In the genomic region with DNA sequence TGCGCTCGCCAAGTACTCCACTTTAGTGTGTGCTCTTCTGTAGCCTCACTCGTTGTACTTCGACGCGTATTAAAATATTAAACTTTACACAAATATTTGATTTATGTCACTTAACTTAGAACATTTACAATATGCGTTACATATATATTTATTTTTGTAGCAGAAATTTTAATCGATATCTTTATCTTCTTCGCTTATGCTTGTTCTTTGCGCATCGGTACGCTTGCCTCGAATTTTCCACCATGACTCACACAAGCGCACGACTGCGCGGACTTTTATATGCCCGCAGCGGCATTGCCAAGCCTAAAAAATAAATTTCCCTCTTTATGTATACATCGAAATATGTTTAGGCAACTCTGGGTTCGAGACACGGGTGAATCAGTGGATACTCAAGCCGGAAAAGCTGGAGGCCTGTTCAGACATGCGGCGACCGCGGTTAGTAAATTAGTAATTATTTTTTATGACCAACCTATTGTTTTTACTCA, we compare ENCODE assay signal across 6 fruit fly cellular contexts.
TF ChIP-seq lines count a peak whose summit lies in the region.

Gene aqz (minus strand): TSS at position 255 of the 485 bp plus-strand sequence.

- peak; percentile 51 to 64 for TF ChIP-seq CTCF in S2 (optimal IDR thresholded peaks at IDR 0.05; lab: Kevin White, UChicago)
- peak; percentile 76 for TF ChIP-seq CTCF in whole organism, embryonic (GFP tag; optimal IDR thresholded peaks at IDR 0.05; lab: Kevin White, UChicago)

TF ChIP-seq in whole organism, adult, 20 proteins besides CTCF, POLR2A, EP300 and RAD21 (continues in another document):
- TF ChIP-seq CG33017 (tag; optimal IDR thresholded peaks at IDR 0.05; lab: Kevin White, UChicago): peak; percentile 69
- TF ChIP-seq CG12768 (GFP tag; optimal IDR thresholded peaks at IDR 0.05; lab: Kevin White, UChicago): peak; percentile 18
- peak; percentile 86 for TF ChIP-seq CG1620 (GFP tag; optimal IDR thresholded peaks at IDR 0.05; lab: Kevin White, UChicago)
- TF ChIP-seq bab1 (GFP tag; optimal IDR thresholded peaks at IDR 0.05; lab: Kevin White, UChicago): peak; percentile 86
- TF ChIP-seq Hr96 (GFP tag; optimal IDR thresholded peaks at IDR 0.05; lab: Kevin White, UChicago): peak; percentile 76
- TF ChIP-seq ovo (GFP tag; optimal IDR thresholded peaks at IDR 0.05; lab: Kevin White, UChicago): peak; percentile 28
- peak; percentile 100 for TF ChIP-seq CG14711 (tag; optimal IDR thresholded peaks at IDR 0.05; lab: Kevin White, UChicago)
- peak; percentile 44 for TF ChIP-seq pad (GFP tag; optimal IDR thresholded peaks at IDR 0.05; lab: Kevin White, UChicago)
- TF ChIP-seq CG5204 (GFP tag; optimal IDR thresholded peaks at IDR 0.05; lab: Kevin White, UChicago): no peak
- peak; percentile 66 for TF ChIP-seq Mnt (GFP tag; optimal IDR thresholded peaks at IDR 0.05; lab: Kevin White, UChicago)
- TF ChIP-seq kay (GFP tag; lab: Kevin White, UChicago; ENCODE audit: borderline replicate concordance): peak; percentile 100
- TF ChIP-seq toe (GFP tag; optimal IDR thresholded peaks at IDR 0.05; lab: Kevin White, UChicago): peak; percentile 61
- TF ChIP-seq CG7045 (GFP tag; optimal IDR thresholded peaks at IDR 0.05; lab: Kevin White, UChicago): peak; percentile 29
- no peak for TF ChIP-seq cnc (optimal IDR thresholded peaks at IDR 0.05; lab: Kevin White, UChicago)
- peak; percentile 72 for TF ChIP-seq CG7101 (tag; optimal IDR thresholded peaks at IDR 0.05; lab: Kevin White, UChicago)
- peak; percentile 71 for TF ChIP-seq Crg-1 (GFP tag; optimal IDR thresholded peaks at IDR 0.05; lab: Kevin White, UChicago)

TF ChIP-seq in whole organism, embryonic, 481 proteins besides CTCF, POLR2A, EP300 and RAD21 (continues in another document):
- TF ChIP-seq CG8924 (tag; optimal IDR thresholded peaks at IDR 0.05; lab: Kevin White, UChicago) (peak; percentile 84), lbe (GFP tag; optimal IDR thresholded peaks at IDR 0.05; lab: Kevin White, UChicago) (no peak), chm (GFP tag; IDR thresholded peaks at IDR 0.05; lab: Robert Waterston, UW) (peak; percentile 95), tio (GFP tag; optimal IDR thresholded peaks at IDR 0.05; lab: Kevin White, UChicago) (peak; percentile 7), CG16815 (GFP tag; optimal IDR thresholded peaks at IDR 0.05; lab: Kevin White, UChicago) (no peak), CG6791 (GFP tag; IDR thresholded peaks at IDR 0.05; lab: Robert Waterston, UW; ENCODE audit: partially characterized antibody) (peak; percentile 58; the same call in 1 of the 3 replicates), CoRest (tag; optimal IDR thresholded peaks at IDR 0.05; lab: Kevin White, UChicago) (peak; percentile 62), Usf (GFP tag; optimal IDR thresholded peaks at IDR 0.05; lab: Kevin White, UChicago) (no peak), dpn (GFP tag; optimal IDR thresholded peaks at IDR 0.05; lab: Kevin White, UChicago) (peak; percentile 56 to 58), lmd (GFP tag; IDR thresholded peaks at IDR 0.05; lab: Robert Waterston, UW) (no peak; the same call in 1 of the 2 replicates), CG33213 (GFP tag; optimal IDR thresholded peaks at IDR 0.05; lab: Kevin White, UChicago) (peak; percentile 92), Gsc (GFP tag; IDR thresholded peaks at IDR 0.05; lab: Robert Waterston, UW) (no peak), zfh1 (GFP tag; IDR thresholded peaks at IDR 0.05; lab: Robert Waterston, UW) (peak; percentile 72; the same call in 2 of the 3 replicates), ash1 (GFP tag; optimal IDR thresholded peaks at IDR 0.05; lab: Kevin White, UChicago) (peak; percentile 78), Mad (GFP tag; optimal IDR thresholded peaks at IDR 0.05; lab: Kevin White, UChicago) (peak; percentile 68), Elba2 (GFP tag; optimal IDR thresholded peaks at IDR 0.05; lab: Kevin White, UChicago) (peak; percentile 31)

TF ChIP-seq in whole organism, prepupa, 60 proteins besides CTCF, POLR2A, EP300 and RAD21 (continues in another document):
- TF ChIP-seq CG10669 (GFP tag; optimal IDR thresholded peaks at IDR 0.05; lab: Kevin White, UChicago) (no peak), fd85E (GFP tag; optimal IDR thresholded peaks at IDR 0.05; lab: Kevin White, UChicago) (no peak), Sox102F (GFP tag; optimal IDR thresholded peaks at IDR 0.05; lab: Kevin White, UChicago) (peak; percentile 56), spab (GFP tag; optimal IDR thresholded peaks at IDR 0.05; lab: Kevin White, UChicago) (no peak), salr (GFP tag; optimal IDR thresholded peaks at IDR 0.05; lab: Kevin White, UChicago) (no peak), CG11294 (GFP tag; IDR thresholded peaks at IDR 0.05; lab: Robert Waterston, UW) (no peak), CG8319 (GFP tag; optimal IDR thresholded peaks at IDR 0.05; lab: Kevin White, UChicago) (no peak), fkh (GFP tag; optimal IDR thresholded peaks at IDR 0.05; lab: Kevin White, UChicago) (peak; percentile 84), ss (GFP tag; optimal IDR thresholded peaks at IDR 0.05; lab: Kevin White, UChicago) (peak; percentile 44 to 58), CG6276 (GFP tag; optimal IDR thresholded peaks at IDR 0.05; lab: Kevin White, UChicago) (no peak), achi (GFP tag; optimal IDR thresholded peaks at IDR 0.05; lab: Kevin White, UChicago) (no peak), CG9139 (GFP tag; optimal IDR thresholded peaks at IDR 0.05; lab: Kevin White, UChicago) (peak; percentile 70), esn (GFP tag; optimal IDR thresholded peaks at IDR 0.05; lab: Kevin White, UChicago) (peak; percentile 42), OdsH (GFP tag; optimal IDR thresholded peaks at IDR 0.05; lab: Kevin White, UChicago) (no peak), CG11902 (GFP tag; optimal IDR thresholded peaks at IDR 0.05; lab: Kevin White, UChicago) (no peak), Smox (GFP tag; optimal IDR thresholded peaks at IDR 0.05; lab: Kevin White, UChicago) (no peak), Hr39 (GFP tag; optimal IDR thresholded peaks at IDR 0.05; lab: Kevin White, UChicago) (peak; percentile 42), CG4318 (GFP tag; optimal IDR thresholded peaks at IDR 0.05; lab: Kevin White, UChicago) (no peak), Eip93F (GFP tag; optimal IDR thresholded peaks at IDR 0.05; lab: Kevin White, UChicago) (peak; percentile 23)

TF ChIP-seq in whole organism, pupa, 21 proteins besides CTCF, POLR2A, EP300 and RAD21:
- TF ChIP-seq CG4496 (GFP tag; IDR thresholded peaks at IDR 0.05; lab: Robert Waterston, UW) (peak; percentile 68), EcR (GFP tag; optimal IDR thresholded peaks at IDR 0.05; lab: Kevin White, UChicago) (peak; percentile 9), fd96Ca (GFP tag; IDR thresholded peaks at IDR 0.05; lab: Robert Waterston, UW) (no peak), Pif1A (GFP tag; optimal IDR thresholded peaks at IDR 0.05; lab: Kevin White, UChicago) (peak; percentile 32), Ets98B (GFP tag; IDR thresholded peaks at IDR 0.05; lab: Robert Waterston, UW) (peak; percentile 52; the same call in 1 of the 2 replicates), CG9948 (tag; optimal IDR thresholded peaks at IDR 0.05; lab: Kevin White, UChicago) (no peak), CG13204 (GFP tag; optimal IDR thresholded peaks at IDR 0.05; lab: Kevin White, UChicago) (no peak), CG17806 (tag; optimal IDR thresholded peaks at IDR 0.05; lab: Kevin White, UChicago) (peak; percentile 2), CG12605 (GFP tag; IDR thresholded peaks at IDR 0.05; lab: Robert Waterston, UW) (peak; percentile 63), CG32121 (GFP tag; IDR thresholded peaks at IDR 0.05; lab: Robert Waterston, UW) (peak; percentile 26; the same call in 1 of the 2 replicates), Pif1B (GFP tag; optimal IDR thresholded peaks at IDR 0.05; lab: Kevin White, UChicago) (peak; percentile 10), CG8301 (tag; optimal IDR thresholded peaks at IDR 0.05; lab: Kevin White, UChicago) (peak; percentile 2), CG34367 (tag; optimal IDR thresholded peaks at IDR 0.05; lab: Kevin White, UChicago) (peak; percentile 36), Snoo (tag; optimal IDR thresholded peaks at IDR 0.05; lab: Kevin White, UChicago) (peak; percentile 12), CG14655 (GFP tag; optimal IDR thresholded peaks at IDR 0.05; lab: Kevin White, UChicago) (no peak), CG10348 (GFP tag; IDR thresholded peaks at IDR 0.05; lab: Robert Waterston, UW) (no peak), CG8159 (tag; optimal IDR thresholded peaks at IDR 0.05; lab: Kevin White, UChicago) (no peak), D1 (tag; optimal IDR thresholded peaks at IDR 0.05; lab: Kevin White, UChicago) (peak; percentile 48)

TF ChIP-seq in whole organism, wandering third instar larva, 38 proteins besides CTCF, POLR2A, EP300 and RAD21 (continues in another document):
- TF ChIP-seq h (GFP tag; optimal IDR thresholded peaks at IDR 0.05; lab: Kevin White, UChicago): peak; percentile 79
- peak; percentile 16 for TF ChIP-seq sage (GFP tag; optimal IDR thresholded peaks at IDR 0.05; lab: Kevin White, UChicago)
- peak; percentile 54 for TF ChIP-seq Dif (GFP tag; optimal IDR thresholded peaks at IDR 0.05; lab: Kevin White, UChicago; ENCODE audit: partially characterized antibody)
- no peak for TF ChIP-seq Hr78 (GFP tag; optimal IDR thresholded peaks at IDR 0.05; lab: Kevin White, UChicago)
- TF ChIP-seq Hnf4 (GFP tag; optimal IDR thresholded peaks at IDR 0.05; lab: Kevin White, UChicago): peak; percentile 59
- TF ChIP-seq fru (GFP tag; optimal IDR thresholded peaks at IDR 0.05; lab: Kevin White, UChicago): peak; percentile 56
- no peak for TF ChIP-seq OdsH (GFP tag; optimal IDR thresholded peaks at IDR 0.05; lab: Kevin White, UChicago)
- peak; percentile 57 for TF ChIP-seq Myc (optimal IDR thresholded peaks at IDR 0.05; lab: Kevin White, UChicago)
- no peak for TF ChIP-seq Abd-B (GFP tag; optimal IDR thresholded peaks at IDR 0.05; lab: Kevin White, UChicago)
- TF ChIP-seq dmrt93B (GFP tag; optimal IDR thresholded peaks at IDR 0.05; lab: Kevin White, UChicago): no peak
- TF ChIP-seq N (GFP tag; optimal IDR thresholded peaks at IDR 0.05; lab: Kevin White, UChicago): no peak
- peak; percentile 5 for TF ChIP-seq jim (GFP tag; optimal IDR thresholded peaks at IDR 0.05; lab: Kevin White, UChicago)
- peak; percentile 90 for TF ChIP-seq Hr83 (GFP tag; optimal IDR thresholded peaks at IDR 0.05; lab: Kevin White, UChicago; ENCODE audit: poor library complexity, severe bottlenecking)
- TF ChIP-seq pan (optimal IDR thresholded peaks at IDR 0.05; lab: Kevin White, UChicago): no peak
- peak; percentile 65 for TF ChIP-seq Sp1 (GFP tag; optimal IDR thresholded peaks at IDR 0.05; lab: Kevin White, UChicago)
- no peak for TF ChIP-seq Rel (GFP tag; optimal IDR thresholded peaks at IDR 0.05; lab: Kevin White, UChicago)
- TF ChIP-seq Rel (tag; optimal IDR thresholded peaks at IDR 0.05; lab: Kevin White, UChicago): peak; percentile 74
- peak; percentile 48 for TF ChIP-seq CG9705 (GFP tag; optimal IDR thresholded peaks at IDR 0.05; lab: Kevin White, UChicago)
- TF ChIP-seq dsf (GFP tag; optimal IDR thresholded peaks at IDR 0.05; lab: Kevin White, UChicago; ENCODE audit: borderline replicate concordance): peak; percentile 5
- peak; percentile 46 for TF ChIP-seq sv (GFP tag; optimal IDR thresholded peaks at IDR 0.05; lab: Kevin White, UChicago)
- peak; percentile 8 for TF ChIP-seq brk (GFP tag; optimal IDR thresholded peaks at IDR 0.05; lab: Kevin White, UChicago)
- peak; percentile 4 for TF ChIP-seq woc (GFP tag; optimal IDR thresholded peaks at IDR 0.05; lab: Kevin White, UChicago)
